Worm (Caenorhabditis elegans): ENCODE data around the gene E01G4.6.

ce11 chrII:13531118-13531517, 48.9 kb downstream of the E01G4.6 start, which contains the start of gene snx-14:
- TF ChIP-seq snpc-4 (tag; optimal IDR thresholded peaks at IDR 0.05) (no peak), elt-3 (tag; optimal IDR thresholded peaks at IDR 0.05) (no peak), nhr-76 (tag; optimal IDR thresholded peaks at IDR 0.05) (no peak), lsy-2 (tag; optimal IDR thresholded peaks at IDR 0.05) (no peak), mab-5 (tag; optimal IDR thresholded peaks at IDR 0.05) (no peak), nhr-2 (tag; optimal IDR thresholded peaks at IDR 0.05) (no peak), unc-39 (tag; optimal IDR thresholded peaks at IDR 0.05) (no peak), nhr-28 (tag; optimal IDR thresholded peaks at IDR 0.05) (no peak), unc-62 (GFP tag; optimal IDR thresholded peaks at IDR 0.05) (no peak), nhr-12 (tag; optimal IDR thresholded peaks at IDR 0.05) (no peak), ces-1 (GFP tag; optimal IDR thresholded peaks at IDR 0.05) (no peak)
